Fruit fly (Drosophila melanogaster): ENCODE results near the gene CG11841.

The CG11841 gene

dm6 chr3R:29024671-29025070, 26.2 kb upstream of the CG11841 start, which contains the start of gene CG14518:
Gene CG14518, plus strand, starts transcription at chr3R:29024971.
- TF ChIP-seq CG32264 (GFP tag; optimal IDR thresholded peaks at IDR 0.05) (no peak), usp (GFP tag; optimal IDR thresholded peaks at IDR 0.05) (no peak), lola (GFP tag; optimal IDR thresholded peaks at IDR 0.05) (no peak), foxo (GFP tag; optimal IDR thresholded peaks at IDR 0.05) (no peak)

dm6 chr3R:29027122-29027521, 23.7 kb upstream of the CG11841 start, which contains the start of the genes eIF4E6 and CG1951:
Gene eIF4E6, minus strand, starts transcription at chr3R:29027174.
Gene CG1951, plus strand, starts transcription at chr3R:29027236.
- TF ChIP-seq Rel (GFP tag; optimal IDR thresholded peaks at IDR 0.05) (no peak), Rel (tag; optimal IDR thresholded peaks at IDR 0.05) (peak; percentile 28), tai (GFP tag; optimal IDR thresholded peaks at IDR 0.05) (no peak), brk (GFP tag; optimal IDR thresholded peaks at IDR 0.05) (no peak), pan (optimal IDR thresholded peaks at IDR 0.05) (no peak), br (GFP tag; optimal IDR thresholded peaks at IDR 0.05) (no peak), N (GFP tag; optimal IDR thresholded peaks at IDR 0.05) (no peak), HLH106 (tag; optimal IDR thresholded peaks at IDR 0.05) (no peak), sage (GFP tag; optimal IDR thresholded peaks at IDR 0.05) (no peak), Hr83 (GFP tag; optimal IDR thresholded peaks at IDR 0.05; ENCODE audit: poor library complexity, severe bottlenecking) (peak; percentile 19), CrebA (GFP tag; optimal IDR thresholded peaks at IDR 0.05; ENCODE audit: borderline replicate concordance) (no peak), Sp1 (GFP tag; optimal IDR thresholded peaks at IDR 0.05) (no peak), h (GFP tag; optimal IDR thresholded peaks at IDR 0.05) (peak; percentile 25), CG32264 (GFP tag; optimal IDR thresholded peaks at IDR 0.05) (no peak), foxo (GFP tag; optimal IDR thresholded peaks at IDR 0.05) (no peak)

dm6 chr3R:29032542-29032941, 18.3 kb upstream of the CG11841 start, which contains the start of gene Ssl2:
Gene Ssl2, minus strand, starts transcription at chr3R:29032642.
- TF ChIP-seq Dfd (GFP tag; optimal IDR thresholded peaks at IDR 0.05), result no peak
- no peak for TF ChIP-seq CG9705 (GFP tag; optimal IDR thresholded peaks at IDR 0.05)
- TF ChIP-seq pan (optimal IDR thresholded peaks at IDR 0.05), result no peak
- TF ChIP-seq rgr (GFP tag; optimal IDR thresholded peaks at IDR 0.05), result no peak
- no peak for TF ChIP-seq lola (GFP tag; optimal IDR thresholded peaks at IDR 0.05)
- TF ChIP-seq GATAd (GFP tag; optimal IDR thresholded peaks at IDR 0.05), result no peak
- no peak for TF ChIP-seq sv (GFP tag; optimal IDR thresholded peaks at IDR 0.05)

dm6 chr3R:29033909-29034629, 16.8 kb upstream of the CG11841 start, which contains the start of the genes beta4GalNAcTB and Cpsf100:
Gene beta4GalNAcTB, minus strand, starts transcription at chr3R:29034008.
Gene Cpsf100, plus strand, starts transcription at chr3R:29034573.
- TF ChIP-seq Hr83 (GFP tag; optimal IDR thresholded peaks at IDR 0.05; ENCODE audit: poor library complexity, severe bottlenecking) (no peak), CG32264 (GFP tag; optimal IDR thresholded peaks at IDR 0.05) (no peak), psq (GFP tag; optimal IDR thresholded peaks at IDR 0.05) (peak; percentile 79), dl (GFP tag; optimal IDR thresholded peaks at IDR 0.05; ENCODE audit: insufficient read depth in 1 of 2, partially characterized antibody in 2 of 2) (no peak), OdsH (GFP tag; optimal IDR thresholded peaks at IDR 0.05) (peak; percentile 66), brk (GFP tag; optimal IDR thresholded peaks at IDR 0.05) (no peak), Rel (GFP tag; optimal IDR thresholded peaks at IDR 0.05) (no peak), Rel (tag; optimal IDR thresholded peaks at IDR 0.05) (no peak), Hr78 (GFP tag; optimal IDR thresholded peaks at IDR 0.05) (no peak), Abd-B (GFP tag; optimal IDR thresholded peaks at IDR 0.05) (no peak), dmrt93B (GFP tag; optimal IDR thresholded peaks at IDR 0.05) (peak; percentile 81), Myc (optimal IDR thresholded peaks at IDR 0.05) (no peak), jim (GFP tag; optimal IDR thresholded peaks at IDR 0.05) (peak; percentile 1), foxo (GFP tag; optimal IDR thresholded peaks at IDR 0.05) (peak in 1 of 2 experiments; percentile 87), fru (GFP tag; optimal IDR thresholded peaks at IDR 0.05) (peak; percentile 74), CG9705 (GFP tag; optimal IDR thresholded peaks at IDR 0.05) (peak; percentile 52), sv (GFP tag; optimal IDR thresholded peaks at IDR 0.05) (peak; percentile 55), h (GFP tag; optimal IDR thresholded peaks at IDR 0.05) (peak; percentile 78), woc (GFP tag; optimal IDR thresholded peaks at IDR 0.05) (peak; percentile 72), Jra (GFP tag; optimal IDR thresholded peaks at IDR 0.05) (no peak), lola (GFP tag; optimal IDR thresholded peaks at IDR 0.05) (no peak), Vsx2 (GFP tag; optimal IDR thresholded peaks at IDR 0.05; ENCODE audit: partially characterized antibody) (no peak), Dif (GFP tag; optimal IDR thresholded peaks at IDR 0.05; ENCODE audit: partially characterized antibody) (no peak), ey (GFP tag; optimal IDR thresholded peaks at IDR 0.05) (peak; percentile 70), GATAd (GFP tag; optimal IDR thresholded peaks at IDR 0.05) (peak; percentile 47), Dfd (GFP tag; optimal IDR thresholded peaks at IDR 0.05) (no peak), usp (GFP tag; optimal IDR thresholded peaks at IDR 0.05) (no peak), HLH106 (tag; optimal IDR thresholded peaks at IDR 0.05) (peak; percentile 83), N (GFP tag; optimal IDR thresholded peaks at IDR 0.05) (no peak), CrebA (GFP tag; optimal IDR thresholded peaks at IDR 0.05; ENCODE audit: borderline replicate concordance) (no peak), tai (GFP tag; optimal IDR thresholded peaks at IDR 0.05) (no peak), dsf (GFP tag; optimal IDR thresholded peaks at IDR 0.05; ENCODE audit: borderline replicate concordance) (peak; percentile 66), Sp1 (GFP tag; optimal IDR thresholded peaks at IDR 0.05) (peak; percentile 75), pan (optimal IDR thresholded peaks at IDR 0.05) (no peak), sage (GFP tag; optimal IDR thresholded peaks at IDR 0.05) (no peak), br (GFP tag; optimal IDR thresholded peaks at IDR 0.05) (peak; percentile 69), Mio (GFP tag; optimal IDR thresholded peaks at IDR 0.05) (peak; percentile 23), Hnf4 (GFP tag; optimal IDR thresholded peaks at IDR 0.05) (peak; percentile 69), rgr (GFP tag; optimal IDR thresholded peaks at IDR 0.05) (peak; percentile 80)
